Worm (Caenorhabditis elegans) whole organism, late embryonic: ENCODE data around the gene unc-23.

Source experiments
- C38D4.7 ChIP-seq: fragments of 200-800 bp; sonication (Bioruptor generic); optimal IDR thresholded peaks from 2 replicates; lab custom pipeline; 2018; ENCODE audit warnings: mild to moderate bottlenecking, missing genetic modification characterization, moderate library complexity, missing compliant biosample characterization
- ceh-34 ChIP-seq: sonication (generic microtip); optimal IDR thresholded peaks from 2 replicates; lab custom pipeline; 2016; ENCODE audit warnings: mild to moderate bottlenecking, missing genetic modification characterization, missing compliant biosample characterization
- fax-1 ChIP-seq: sonication (generic microtip); optimal IDR thresholded peaks from 2 replicates; lab custom pipeline; 2016; ENCODE audit warnings: missing genotype, missing genetic modification characterization, missing compliant biosample characterization
- lim-6 ChIP-seq: sonication (generic microtip); optimal IDR thresholded peaks from 2 replicates; lab custom pipeline; 2016; ENCODE audit warnings: missing genetic modification characterization, missing compliant biosample characterization
- nfya-1 ChIP-seq: sonication (generic microtip); optimal IDR thresholded peaks from 2 replicates; lab custom pipeline; 2017; ENCODE audit warnings: missing genetic modification characterization, mild to moderate bottlenecking, missing compliant biosample characterization, antibody characterized with exemption, moderate library complexity
- nhr-11 ChIP-seq: fragments of 150-350 bp; optimal IDR thresholded peaks from 2 replicates; lab custom pipeline; 2014; ENCODE audit warnings: missing biosample characterization, missing genetic modification characterization
- pha-4 ChIP-seq: fragments of 150-350 bp; optimal IDR thresholded peaks from 2 replicates; lab custom pipeline; 2018; ENCODE audit warnings: missing biosample characterization, missing genetic modification reagents, missing genetic modification characterization
- sox-4 ChIP-seq: sonication (generic microtip); optimal IDR thresholded peaks from 2 replicates; lab custom pipeline; 2017; ENCODE audit warnings: mild to moderate bottlenecking, missing genetic modification characterization, inconsistent platforms, missing compliant biosample characterization
- syd-9 ChIP-seq: sonication (generic microtip); optimal IDR thresholded peaks from 2 replicates; lab custom pipeline; 2016; ENCODE audit warnings: mild to moderate bottlenecking, missing genetic modification characterization, moderate library complexity, missing compliant biosample characterization
- tbx-2 ChIP-seq: sonication (generic microtip); optimal IDR thresholded peaks from 2 replicates; lab custom pipeline; 2016; ENCODE audit warnings: missing genetic modification characterization, missing compliant biosample characterization
- unc-86 ChIP-seq: sonication (generic microtip); optimal IDR thresholded peaks from 2 replicates; lab custom pipeline; 2016; ENCODE audit warnings: missing genetic modification characterization, missing compliant biosample characterization
- zip-5 ChIP-seq: sonication (generic microtip); optimal IDR thresholded peaks from 2 replicates; lab custom pipeline; 2016; ENCODE audit warnings: missing genetic modification characterization, missing compliant biosample characterization

- TF ChIP-seq syd-9 (tag; lab: Kevin White, UChicago) (no peak), pha-4 (no peak), lim-6 (tag; lab: Kevin White, UChicago) (no peak), nhr-11 (no peak), nfya-1 (tag; lab: Kevin White, UChicago) (no peak), fax-1 (tag; lab: Kevin White, UChicago) (no peak), tbx-2 (tag; lab: Kevin White, UChicago) (no peak), C38D4.7 (GFP tag; lab: Kevin White, UChicago) (no peak), ceh-34 (tag; lab: Kevin White, UChicago) (no peak), sox-4 (tag; lab: Kevin White, UChicago) (no peak), unc-86 (tag; lab: Kevin White, UChicago) (no peak), zip-5 (tag; lab: Kevin White, UChicago) (no peak)
These were observed 32.2 kb upstream of the unc-23 start for ce11 chrV:8903916-8904315.
